Fruit fly (Drosophila melanogaster) whole organism, prepupa: ENCODE measurements around the gene Pen.

Experiments used
- CG10631 ChIP-seq: fragments of 200-800 bp; sonication (Bioruptor generic); optimal IDR thresholded peaks from 2 replicates; lab custom pipeline; 2016; ENCODE audit warnings: missing biosample characterization, missing genetic modification characterization
- CG10669 ChIP-seq: fragments of 200-800 bp; sonication (Bioruptor generic); optimal IDR thresholded peaks from 3 replicates; lab custom pipeline; 2018; ENCODE audit warnings: missing biosample characterization, mild to moderate bottlenecking, missing genetic modification characterization, moderate library complexity
- CG11294 ChIP-seq: fragments of 200-800 bp; sonication (Bioruptor generic); IDR thresholded peaks from 2 replicates; pipeline ENCODE4 v1.3.6; 2022; ENCODE audit warnings: missing biosample characterization, missing genetic modification characterization
- CG11762 ChIP-seq: fragments of 200-800 bp; sonication (Bioruptor generic); optimal IDR thresholded peaks from 3 replicates; lab custom pipeline; 2016; ENCODE audit warnings: missing biosample characterization, missing genetic modification characterization; ENCODE audit not compliant: insufficient read depth
- CG15336 ChIP-seq: fragments of 200-800 bp; sonication (Bioruptor generic); IDR thresholded peaks from 2 replicates; pipeline ENCODE4 v1.3.6; 2022; ENCODE audit warnings: missing biosample characterization, missing genetic modification characterization
- CG1621 ChIP-seq: fragments of 200-800 bp; sonication (Bioruptor generic); optimal IDR thresholded peaks from 3 replicates; lab custom pipeline; 2018; ENCODE audit warnings: missing biosample characterization, mild to moderate bottlenecking, missing genetic modification characterization
- CG16779 ChIP-seq: fragments of 200-800 bp; sonication (Bioruptor generic); optimal IDR thresholded peaks from 3 replicates; lab custom pipeline; 2017; ENCODE audit warnings: missing biosample characterization, mild to moderate bottlenecking, missing genetic modification characterization
- CG3032 ChIP-seq: fragments of 200-800 bp; optimal IDR thresholded peaks from 2 replicates; lab custom pipeline; 2019; ENCODE audit warnings: missing biosample characterization, mild to moderate bottlenecking, missing genetic modification characterization, moderate library complexity
- CG31627 ChIP-seq: fragments of 200-800 bp; sonication (Bioruptor generic); optimal IDR thresholded peaks from 3 replicates; lab custom pipeline; 2016; ENCODE audit warnings: missing biosample characterization, missing genetic modification characterization
- CG32006 ChIP-seq: fragments of 200-800 bp; sonication (Bioruptor generic); optimal IDR thresholded peaks from 3 replicates; lab custom pipeline; 2017; ENCODE audit warnings: missing biosample characterization, mild to moderate bottlenecking, missing genetic modification characterization
- CG34406 ChIP-seq: fragments of 200-800 bp; sonication (Bioruptor generic); optimal IDR thresholded peaks from 3 replicates; lab custom pipeline; 2016; ENCODE audit warnings: missing biosample characterization, missing genetic modification characterization
- CG3919 ChIP-seq: fragments of 200-800 bp; sonication (Bioruptor generic); optimal IDR thresholded peaks from 3 replicates; lab custom pipeline; 2016; ENCODE audit warnings: missing biosample characterization, missing genetic modification characterization
- CG4318 ChIP-seq: fragments of 200-800 bp; sonication (Bioruptor generic); optimal IDR thresholded peaks from 3 replicates; lab custom pipeline; 2017; ENCODE audit warnings: missing biosample characterization, mild to moderate bottlenecking, missing genetic modification characterization
- CG6276 ChIP-seq: fragments of 200-800 bp; sonication (Bioruptor generic); optimal IDR thresholded peaks from 2 replicates; lab custom pipeline; 2017; ENCODE audit warnings: missing biosample characterization, mild to moderate bottlenecking, missing genetic modification characterization
- CG6792 ChIP-seq: fragments of 200-800 bp; sonication (Bioruptor generic); optimal IDR thresholded peaks from 3 replicates; lab custom pipeline; 2016; ENCODE audit warnings: missing biosample characterization, missing genetic modification characterization
- CG6808 ChIP-seq: fragments of 200-800 bp; sonication (Bioruptor generic); optimal IDR thresholded peaks from 3 replicates; lab custom pipeline; 2017; ENCODE audit warnings: missing biosample characterization, missing genetic modification characterization, mild to moderate bottlenecking, moderate library complexity, missing genetic modification reagents
- CG6854 ChIP-seq: fragments of 200-800 bp; sonication (Bioruptor generic); optimal IDR thresholded peaks from 2 replicates; lab custom pipeline; 2017; ENCODE audit warnings: missing biosample characterization, mild to moderate bottlenecking, missing genetic modification characterization
- CG7368 ChIP-seq: fragments of 200-800 bp; sonication (Bioruptor generic); optimal IDR thresholded peaks from 3 replicates; lab custom pipeline; 2016; ENCODE audit warnings: missing biosample characterization, missing genetic modification characterization
- CG8119 ChIP-seq: fragments of 200-800 bp; sonication (Bioruptor generic); IDR thresholded peaks from 3 replicates; pipeline ENCODE4 v1.3.6; 2022; ENCODE audit warnings: missing biosample characterization, missing genetic modification characterization
- CG9139 ChIP-seq: fragments of 200-800 bp; sonication (Bioruptor generic); optimal IDR thresholded peaks from 3 replicates; lab custom pipeline; 2017; ENCODE audit warnings: missing biosample characterization, mild to moderate bottlenecking, missing genetic modification characterization
- Eip75B ChIP-seq: fragments of 200-800 bp; sonication (Bioruptor generic); optimal IDR thresholded peaks from 3 replicates; lab custom pipeline; 2016; ENCODE audit warnings: missing biosample characterization, missing genetic modification characterization
- Eip93F ChIP-seq: fragments of 200-800 bp; sonication (Bioruptor generic); optimal IDR thresholded peaks from 2 replicates; lab custom pipeline; 2016; ENCODE audit warnings: missing biosample characterization, mild to moderate bottlenecking, missing genetic modification characterization
- Ets96B ChIP-seq: fragments of 200-800 bp; optimal IDR thresholded peaks from 2 replicates; lab custom pipeline; 2019; ENCODE audit warnings: missing biosample characterization, mild to moderate bottlenecking, missing genetic modification characterization, moderate library complexity
- Gug ChIP-seq: fragments of 200-800 bp; sonication (Bioruptor generic); IDR thresholded peaks from 2 replicates; pipeline ENCODE4 v1.3.6; 2022; ENCODE audit warnings: missing biosample characterization, missing genetic modification characterization
- Hr39 ChIP-seq: fragments of 200-800 bp; sonication (Bioruptor generic); optimal IDR thresholded peaks from 2 replicates; lab custom pipeline; 2016; ENCODE audit warnings: missing biosample characterization, missing genetic modification characterization
- Lpt ChIP-seq: fragments of 200-800 bp; sonication (Bioruptor generic); optimal IDR thresholded peaks from 3 replicates; lab custom pipeline; 2016; ENCODE audit warnings: missing biosample characterization, missing genetic modification characterization
- Met ChIP-seq: fragments of 200-800 bp; sonication (Bioruptor generic); optimal IDR thresholded peaks from 3 replicates; lab custom pipeline; 2016; ENCODE audit warnings: missing biosample characterization, missing genetic modification characterization
- OdsH ChIP-seq: fragments of 200-800 bp; sonication (Bioruptor generic); optimal IDR thresholded peaks from 3 replicates; lab custom pipeline; 2016; ENCODE audit warnings: missing biosample characterization, missing genetic modification characterization
- Smox ChIP-seq: fragments of 200-800 bp; sonication (Bioruptor generic); optimal IDR thresholded peaks from 3 replicates; lab custom pipeline; 2016; ENCODE audit warnings: missing biosample characterization, missing genetic modification characterization
- Sox102F ChIP-seq: fragments of 200-800 bp; sonication (Bioruptor generic); optimal IDR thresholded peaks from 2 replicates; lab custom pipeline; 2016; ENCODE audit warnings: missing biosample characterization, mild to moderate bottlenecking, missing genetic modification characterization
- Sox14 ChIP-seq: fragments of 200-800 bp; sonication (Bioruptor generic); optimal IDR thresholded peaks from 3 replicates; lab custom pipeline; 2016; ENCODE audit warnings: missing biosample characterization, missing genetic modification characterization
- Sox15 ChIP-seq: fragments of 200-800 bp; sonication (Bioruptor generic); optimal IDR thresholded peaks from 3 replicates; lab custom pipeline; 2016; ENCODE audit warnings: missing biosample characterization, missing genetic modification characterization
- achi ChIP-seq: fragments of 200-800 bp; sonication (Bioruptor generic); optimal IDR thresholded peaks from 3 replicates; lab custom pipeline; 2016; ENCODE audit warnings: missing biosample characterization, missing genetic modification characterization
- acj6 ChIP-seq: fragments of 200-800 bp; sonication (Bioruptor generic); optimal IDR thresholded peaks from 3 replicates; lab custom pipeline; 2016; ENCODE audit warnings: missing biosample characterization, missing genetic modification characterization
- cyc ChIP-seq: fragments of 200-800 bp; sonication (Bioruptor generic); optimal IDR thresholded peaks from 3 replicates; lab custom pipeline; 2016; ENCODE audit warnings: missing biosample characterization, missing genetic modification characterization
- dac ChIP-seq: fragments of 200-800 bp; sonication (Bioruptor generic); optimal IDR thresholded peaks from 2 replicates; lab custom pipeline; 2017; ENCODE audit warnings: missing biosample characterization, mild to moderate bottlenecking, missing genetic modification characterization
- dsx ChIP-seq: fragments of 200-800 bp; optimal IDR thresholded peaks from 3 replicates; lab custom pipeline; 2019; ENCODE audit warnings: missing biosample characterization, mild to moderate bottlenecking, missing genetic modification characterization, moderate library complexity; ENCODE audit not compliant: poor library complexity, severe bottlenecking
- fd59A ChIP-seq: fragments of 200-800 bp; sonication (Bioruptor generic); optimal IDR thresholded peaks from 2 replicates; lab custom pipeline; 2017; ENCODE audit warnings: missing biosample characterization, mild to moderate bottlenecking, missing genetic modification characterization, missing genetic modification reagents
- fd85E ChIP-seq: fragments of 200-800 bp; sonication (Bioruptor generic); optimal IDR thresholded peaks from 3 replicates; lab custom pipeline; 2016; ENCODE audit warnings: missing biosample characterization, missing genetic modification characterization
- fkh ChIP-seq: fragments of 200-800 bp; sonication (Bioruptor generic); optimal IDR thresholded peaks from 3 replicates; lab custom pipeline; 2017; ENCODE audit warnings: missing biosample characterization, mild to moderate bottlenecking, missing genetic modification characterization, moderate library complexity
- lz ChIP-seq: fragments of 200-800 bp; sonication (Bioruptor generic); optimal IDR thresholded peaks from 3 replicates; lab custom pipeline; 2016; ENCODE audit warnings: missing biosample characterization, missing genetic modification characterization
- pdm3 ChIP-seq: fragments of 200-800 bp; sonication (Bioruptor generic); optimal IDR thresholded peaks from 3 replicates; lab custom pipeline; 2016; ENCODE audit warnings: missing biosample characterization, missing genetic modification characterization
- spab ChIP-seq: fragments of 200-800 bp; sonication (Bioruptor generic); optimal IDR thresholded peaks from 2 replicates; lab custom pipeline; 2017; ENCODE audit warnings: missing biosample characterization, mild to moderate bottlenecking, missing genetic modification characterization, missing genetic modification reagents
- ss ChIP-seq, 2 experiments: fragments of 200-800 bp; sonication (Bioruptor generic); optimal IDR thresholded peaks; 2 replicates in 1 of 2; 3 replicates in 1 of 2; lab custom pipeline; 2017 to 2018; ENCODE audit warnings: mild to moderate bottlenecking in 2 of 2, missing biosample characterization in 2 of 2, missing genetic modification characterization in 2 of 2, moderate library complexity in 1 of 2
- topi ChIP-seq: fragments of 200-800 bp; sonication (Bioruptor generic); optimal IDR thresholded peaks from 3 replicates; lab custom pipeline; 2016; ENCODE audit warnings: missing biosample characterization, missing genetic modification characterization
- vri ChIP-seq: fragments of 200-800 bp; sonication (Bioruptor generic); optimal IDR thresholded peaks from 3 replicates; lab custom pipeline; 2016; ENCODE audit warnings: missing biosample characterization, mild to moderate bottlenecking, missing genetic modification characterization

Gene Pen

DNA sequence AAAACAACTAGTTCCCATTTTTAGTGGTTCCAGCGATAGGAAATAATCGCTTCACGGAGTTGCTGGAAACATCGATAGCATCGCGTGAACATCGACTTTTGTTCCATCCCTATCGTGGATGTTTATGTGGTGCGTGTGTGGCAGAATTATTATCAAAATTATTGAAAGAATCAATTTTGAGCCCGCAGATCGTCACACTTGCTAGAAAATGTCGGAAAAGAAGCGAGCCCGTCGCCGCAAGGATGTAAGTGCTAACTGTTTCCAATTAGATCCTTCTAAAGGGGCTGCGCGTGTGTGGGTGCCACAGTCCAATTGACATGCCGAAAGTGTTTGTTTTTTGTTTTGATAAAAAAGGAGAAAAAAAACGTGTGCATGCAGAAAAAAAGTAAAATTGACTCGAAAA lies 47.4 kb upstream of the Pen start, which contains the start of gene Trp1 (continued):
- no peak for TF ChIP-seq CG34406 (GFP tag; lab: Kevin White, UChicago)
- no peak for TF ChIP-seq CG6792
- TF ChIP-seq Smox (GFP tag; lab: Kevin White, UChicago): no peak
- no peak for TF ChIP-seq Eip75B (GFP tag; lab: Kevin White, UChicago)
- no peak for TF ChIP-seq Met
- no peak for TF ChIP-seq CG7368
- TF ChIP-seq Sox14 (GFP tag; lab: Kevin White, UChicago): peak; percentile 4
- TF ChIP-seq CG1621 (tag; lab: Kevin White, UChicago): no peak
- peak; percentile 33 for TF ChIP-seq Ets96B (tag; lab: Kevin White, UChicago)
- no peak for TF ChIP-seq Eip93F (GFP tag; lab: Kevin White, UChicago)
- peak; percentile 9 for TF ChIP-seq CG3032 (tag; lab: Kevin White, UChicago)
- TF ChIP-seq CG8119: peak; percentile 60; the same call in 2 of the 3 replicates
- no peak for TF ChIP-seq Hr39 (GFP tag; lab: Kevin White, UChicago)
- TF ChIP-seq CG6808 (GFP tag; lab: Kevin White, UChicago): peak; percentile 44

DNA sequence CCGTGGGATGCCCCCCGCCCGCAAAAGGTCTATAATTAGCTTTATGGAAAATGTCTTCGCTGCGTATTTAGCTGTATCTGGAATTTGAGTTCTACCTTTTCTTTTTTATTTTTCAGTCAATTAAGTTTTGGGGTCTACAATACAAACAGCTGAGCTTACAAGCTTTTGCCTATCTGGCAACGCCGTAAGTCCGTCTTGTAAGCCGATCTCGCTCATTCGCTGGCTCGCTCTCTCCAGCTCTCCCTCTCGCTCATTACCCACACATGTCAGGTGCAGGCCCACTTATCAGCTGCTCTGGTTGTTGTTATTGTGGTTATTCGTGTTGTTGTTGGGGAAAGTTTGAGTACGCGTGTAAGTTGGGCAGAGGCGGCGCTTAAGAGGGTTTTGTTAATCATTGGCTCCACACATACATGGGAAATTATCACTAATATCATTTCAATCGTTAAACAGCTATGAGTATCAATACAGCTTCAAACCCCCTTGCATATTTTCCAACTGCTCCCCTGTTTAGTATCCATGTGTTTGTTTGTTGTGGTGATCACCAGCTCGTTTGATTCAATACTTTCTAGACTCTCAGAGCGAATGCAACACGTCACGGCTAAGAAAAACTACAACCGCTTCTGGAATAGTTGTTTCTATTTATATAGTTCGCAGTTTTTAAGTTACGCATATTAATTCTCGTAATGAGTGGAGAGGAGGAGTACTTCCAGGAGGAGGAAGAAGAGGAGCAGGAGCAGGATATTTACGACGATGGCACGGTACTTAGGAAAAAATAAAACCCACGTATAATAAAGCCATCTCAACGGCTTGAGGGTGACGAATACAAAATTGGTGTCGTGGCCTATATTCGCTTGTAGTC lies 46.7 kb upstream of the Pen start:
- TF ChIP-seq Met (peak; percentile 99), lz (GFP tag; lab: Kevin White, UChicago) (peak; percentile 100), fkh (GFP tag; lab: Kevin White, UChicago) (peak; percentile 92), fd59A (peak; percentile 99), Eip93F (GFP tag; lab: Kevin White, UChicago) (peak; percentile 97), acj6 (peak; percentile 100), CG8119 (peak; percentile 98), CG10631 (GFP tag; lab: Kevin White, UChicago) (peak; percentile 99), Gug (GFP tag; lab: Robert Waterston, UW) (peak; percentile 99), Lpt (peak; percentile 99), CG31627 (GFP tag; lab: Kevin White, UChicago) (peak; percentile 100), Sox102F (GFP tag; lab: Kevin White, UChicago) (peak; percentile 99), fd85E (GFP tag; lab: Kevin White, UChicago) (peak; percentile 98), Ets96B (tag; lab: Kevin White, UChicago) (peak; percentile 99), achi (peak; percentile 99), Eip75B (GFP tag; lab: Kevin White, UChicago) (peak; percentile 100), CG9139 (GFP tag; lab: Kevin White, UChicago) (peak; percentile 98), CG16779 (peak; percentile 98), CG11294 (GFP tag; lab: Robert Waterston, UW) (peak; percentile 99), CG7368 (peak; percentile 100), vri (GFP tag; lab: Kevin White, UChicago) (peak; percentile 99), ss (GFP tag; optimal IDR thresholded peaks at IDR 0.05; lab: Kevin White, UChicago) (peak; percentile 98 to 99), CG15336 (GFP tag; lab: Robert Waterston, UW) (peak; percentile 98), CG4318 (GFP tag; lab: Kevin White, UChicago) (peak; percentile 98), topi (peak; percentile 99), CG6808 (GFP tag; lab: Kevin White, UChicago) (peak; percentile 98), spab (GFP tag; lab: Kevin White, UChicago) (peak; percentile 99), CG32006 (GFP tag; lab: Kevin White, UChicago) (peak; percentile 99), CG10669 (GFP tag; lab: Kevin White, UChicago) (peak; percentile 99), CG6854 (peak; percentile 99), cyc (GFP tag; lab: Kevin White, UChicago) (peak; percentile 100), CG11762 (peak; percentile 99), CG6276 (GFP tag; lab: Kevin White, UChicago) (peak; percentile 97), Smox (GFP tag; lab: Kevin White, UChicago) (peak; percentile 99), OdsH (GFP tag; lab: Kevin White, UChicago) (peak; percentile 99), CG3919 (GFP tag; lab: Kevin White, UChicago) (peak; percentile 100), pdm3 (GFP tag; lab: Kevin White, UChicago) (peak; percentile 99), Sox15 (GFP tag; lab: Kevin White, UChicago) (peak; percentile 99), dac (GFP tag; lab: Kevin White, UChicago) (peak; percentile 98), Sox14 (GFP tag; lab: Kevin White, UChicago) (peak; percentile 100), CG1621 (tag; lab: Kevin White, UChicago) (peak; percentile 99), dsx (peak; percentile 98)
